Fruit fly (Drosophila melanogaster) whole organism, embryonic: ENCODE measurements around the gene Ubc4.

Source experiments
- Asciz ChIP-seq: fragments of 200-800 bp; sonication (Bioruptor generic); optimal IDR thresholded peaks from 2 replicates; lab custom pipeline; 2017; ENCODE audit warnings: missing biosample characterization, mild to moderate bottlenecking, missing genetic modification characterization, missing genetic modification reagents
- Atf6 ChIP-seq: fragments of 200-800 bp; sonication (Bioruptor generic); IDR thresholded peaks from 2 replicates; pipeline ENCODE4 v1.3.6; 2022; ENCODE audit warnings: missing biosample characterization, missing genetic modification characterization
- BEAF-32 ChIP-seq: fragments of 200-800 bp; sonication (Bioruptor generic); optimal IDR thresholded peaks from 3 replicates; lab custom pipeline; 2017; ENCODE audit warnings: missing biosample characterization, missing genetic modification characterization, mild to moderate bottlenecking, moderate library complexity, missing genetic modification reagents
- CG10274 ChIP-seq: fragments of 200-800 bp; sonication (Bioruptor generic); optimal IDR thresholded peaks from 3 replicates; lab custom pipeline; 2017; ENCODE audit warnings: missing biosample characterization, mild to moderate bottlenecking, missing genetic modification characterization
- CG10321 ChIP-seq: fragments of 200-800 bp; sonication (Bioruptor generic); IDR thresholded peaks from 2 replicates; pipeline ENCODE4 v1.3.6; 2022; ENCODE audit warnings: missing biosample characterization, missing genetic modification characterization
- CG10462 ChIP-seq: fragments of 200-800 bp; sonication (Bioruptor generic); optimal IDR thresholded peaks from 2 replicates; lab custom pipeline; 2016; ENCODE audit warnings: missing biosample characterization, missing genetic modification characterization
- CG1602 ChIP-seq: fragments of 200-800 bp; sonication (Bioruptor generic); optimal IDR thresholded peaks from 3 replicates; lab custom pipeline; 2016; ENCODE audit warnings: missing biosample characterization, missing genetic modification characterization
- CG1603 ChIP-seq: fragments of 200-800 bp; sonication (Bioruptor generic); optimal IDR thresholded peaks from 2 replicates; lab custom pipeline; 2019; ENCODE audit warnings: missing biosample characterization, mild to moderate bottlenecking, missing genetic modification characterization, moderate library complexity
- CG3065 ChIP-seq: fragments of 200-800 bp; sonication (Bioruptor generic); optimal IDR thresholded peaks from 2 replicates; lab custom pipeline; 2016; ENCODE audit warnings: missing biosample characterization, missing genetic modification characterization
- CG3163 ChIP-seq: fragments of 200-800 bp; sonication (Bioruptor generic); optimal IDR thresholded peaks from 3 replicates; lab custom pipeline; 2016; ENCODE audit warnings: missing biosample characterization, missing genetic modification characterization
- CG7357 ChIP-seq: fragments of 200-800 bp; sonication (Bioruptor generic); IDR thresholded peaks from 3 replicates; pipeline ENCODE4 v1.3.6; 2022; ENCODE audit warnings: missing biosample characterization, missing genetic modification characterization
- CG7987 ChIP-seq: fragments of 200-800 bp; sonication (Bioruptor generic); optimal IDR thresholded peaks from 2 replicates; lab custom pipeline; 2018; ENCODE audit warnings: missing biosample characterization, mild to moderate bottlenecking, missing genetic modification characterization, moderate library complexity
- CkIIα-i1 ChIP-seq: fragments of 200-800 bp; sonication (Bioruptor generic); IDR thresholded peaks from 2 replicates; pipeline ENCODE4 v1.3.6; 2022; ENCODE audit warnings: missing biosample characterization, missing genetic modification characterization
- D19A ChIP-seq: fragments of 200-800 bp; optimal IDR thresholded peaks from 3 replicates; lab custom pipeline; 2019; ENCODE audit warnings: missing biosample characterization, mild to moderate bottlenecking, missing genetic modification characterization, moderate library complexity
- Dfd ChIP-seq, 2 experiments: fragments of >200 bp; optimal IDR thresholded peaks; 2 replicates each; lab custom pipeline; 2017; ENCODE audit warnings: missing biosample characterization in 2 of 2, missing genetic modification characterization in 2 of 2
- Elba2 ChIP-seq: fragments of 200-800 bp; sonication (Bioruptor generic); optimal IDR thresholded peaks from 3 replicates; lab custom pipeline; 2016; ENCODE audit warnings: missing biosample characterization, missing genetic modification characterization
- Fer2 ChIP-seq: fragments of 200-800 bp; sonication (Bioruptor generic); optimal IDR thresholded peaks from 2 replicates; lab custom pipeline; 2018; ENCODE audit warnings: missing biosample characterization, mild to moderate bottlenecking, missing genetic modification characterization, moderate library complexity
- GATAe ChIP-seq: fragments of 200-800 bp; sonication (Bioruptor generic); conservative IDR thresholded peaks from 2 replicates; pipeline ENCODE4 v1.3.6; 2022; ENCODE audit warnings: missing biosample characterization, missing genetic modification characterization
- H15 ChIP-seq: fragments of 200-800 bp; sonication (Bioruptor generic); IDR thresholded peaks from 3 replicates; pipeline ENCODE4 v1.3.6; 2022; ENCODE audit warnings: missing biosample characterization, missing genetic modification characterization
- Hr78 ChIP-seq, 2 experiments: fragments of 200-800 bp in 1 of 2; fragments of >200 bp in 1 of 2; sonication (Bioruptor generic) in 1 of 2; optimal IDR thresholded peaks; 2 replicates each; lab custom pipeline; 2017 to 2019; ENCODE audit warnings: missing biosample characterization in 2 of 2, missing genetic modification characterization in 2 of 2, mild to moderate bottlenecking in 1 of 2, moderate library complexity in 1 of 2
- NC2β ChIP-seq: fragments of 200-800 bp; sonication (Bioruptor generic); optimal IDR thresholded peaks from 2 replicates; lab custom pipeline; 2016; ENCODE audit warnings: missing biosample characterization, missing genetic modification characterization
- Optix ChIP-seq: fragments of 200-800 bp; sonication (Bioruptor generic); IDR thresholded peaks from 3 replicates; pipeline ENCODE4 v1.3.6; 2022; ENCODE audit warnings: missing biosample characterization, missing genetic modification characterization
- Ptx1 ChIP-seq: fragments of 200-800 bp; sonication (Bioruptor generic); IDR thresholded peaks from 2 replicates; pipeline ENCODE4 v1.3.6; 2022; ENCODE audit warnings: missing biosample characterization, missing genetic modification characterization
- Side ChIP-seq: fragments of 200-800 bp; sonication (Bioruptor generic); optimal IDR thresholded peaks from 2 replicates; lab custom pipeline; 2016; ENCODE audit warnings: missing biosample characterization, missing genetic modification characterization
- Vsx1 ChIP-seq: fragments of 200-800 bp; sonication (Bioruptor generic); optimal IDR thresholded peaks from 2 replicates; lab custom pipeline; 2017; ENCODE audit warnings: missing biosample characterization, mild to moderate bottlenecking, missing genetic modification characterization, missing genetic modification reagents
- ap ChIP-seq: fragments of 200-800 bp; sonication (Bioruptor generic); IDR thresholded peaks from 2 replicates; pipeline ENCODE4 v1.3.6; 2022; ENCODE audit warnings: missing biosample characterization, missing genetic modification characterization
- bab2 ChIP-seq: fragments of 200-800 bp; sonication (Bioruptor generic); optimal IDR thresholded peaks from 2 replicates; lab custom pipeline; 2016; ENCODE audit warnings: missing biosample characterization, missing genetic modification characterization
- crol ChIP-seq: fragments of 200-800 bp; sonication (Bioruptor generic); IDR thresholded peaks from 2 replicates; pipeline ENCODE4 v1.3.6; 2022; ENCODE audit warnings: missing biosample characterization, missing genetic modification characterization
- dimm ChIP-seq: fragments of 200-800 bp; sonication (Bioruptor generic); IDR thresholded peaks from 2 replicates; pipeline ENCODE4 v1.3.6; 2022; ENCODE audit warnings: missing biosample characterization, missing genetic modification characterization
- exex ChIP-seq: fragments of 200-800 bp; sonication (Bioruptor generic); optimal IDR thresholded peaks from 4 replicates; lab custom pipeline; 2018; ENCODE audit warnings: missing biosample characterization, mild to moderate bottlenecking, missing genetic modification characterization, moderate library complexity
- fd64A ChIP-seq: fragments of 200-800 bp; sonication (Bioruptor generic); optimal IDR thresholded peaks from 3 replicates; lab custom pipeline; 2018; ENCODE audit warnings: missing biosample characterization, mild to moderate bottlenecking, missing genetic modification characterization
- kay ChIP-seq: fragments of 200-800 bp; sonication (Bioruptor generic); optimal IDR thresholded peaks from 2 replicates; lab custom pipeline; 2016; ENCODE audit warnings: missing biosample characterization, missing genetic modification characterization
- mirr ChIP-seq: fragments of 200-800 bp; sonication (Bioruptor generic); optimal IDR thresholded peaks from 3 replicates; lab custom pipeline; 2018; ENCODE audit warnings: missing biosample characterization, mild to moderate bottlenecking, missing genetic modification characterization
- ro ChIP-seq: fragments of 200-800 bp; sonication (Bioruptor generic); IDR thresholded peaks from 2 replicates; pipeline ENCODE4 v1.3.6; 2022; ENCODE audit warnings: missing biosample characterization, missing genetic modification characterization
- row ChIP-seq: fragments of 200-800 bp; sonication (Bioruptor generic); IDR thresholded peaks from 3 replicates; pipeline ENCODE4 v1.3.6; 2022; ENCODE audit warnings: missing biosample characterization, missing genetic modification characterization
- sd ChIP-seq: fragments of 200-800 bp; sonication (Bioruptor generic); optimal IDR thresholded peaks from 3 replicates; lab custom pipeline; 2018; ENCODE audit warnings: missing biosample characterization, mild to moderate bottlenecking, missing genetic modification characterization, moderate library complexity
- sens ChIP-seq: fragments of 200-800 bp; sonication (Bioruptor generic); peaks from one replicate; lab custom pipeline; 2016; ENCODE audit warnings: missing biosample characterization, missing genetic modification characterization
- so ChIP-seq: fragments of 200-800 bp; sonication (Bioruptor generic); IDR thresholded peaks from 3 replicates; pipeline ENCODE4 v1.3.6; 2022; ENCODE audit warnings: missing biosample characterization, missing genetic modification characterization
- sug ChIP-seq: fragments of 200-800 bp; optimal IDR thresholded peaks from 2 replicates; lab custom pipeline; 2019; ENCODE audit warnings: missing biosample characterization, mild to moderate bottlenecking, missing genetic modification characterization, moderate library complexity
- ttk ChIP-seq: fragments of 200-800 bp; sonication (Bioruptor generic); IDR thresholded peaks from 2 replicates; pipeline ENCODE4 v2.1.2; 2022; ENCODE audit warnings: missing biosample characterization, missing genetic modification characterization
- tx ChIP-seq: fragments of 200-800 bp; sonication (Bioruptor generic); optimal IDR thresholded peaks from 2 replicates; lab custom pipeline; 2016; ENCODE audit warnings: missing biosample characterization, missing genetic modification characterization

The Ubc4 gene

DNA sequence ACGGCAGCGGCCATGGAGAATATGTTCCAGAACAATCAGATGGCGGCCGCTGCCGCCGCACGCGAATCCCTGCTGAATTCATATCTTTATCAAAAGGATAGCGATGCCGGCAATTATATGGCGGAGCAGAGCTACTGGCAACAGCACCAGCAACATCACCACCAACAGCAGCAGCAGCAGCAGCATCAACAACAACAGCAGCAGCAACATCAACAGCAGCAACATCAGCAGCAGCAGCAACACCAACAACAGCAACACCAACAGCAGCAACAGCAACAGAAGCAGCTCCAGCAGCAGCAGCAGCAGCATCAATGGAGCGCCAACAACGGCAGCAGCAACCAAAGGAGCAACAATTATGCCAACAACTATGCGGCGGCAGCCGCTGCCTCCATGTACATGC, 10.7 kb downstream of the Ubc4 start:
- TF ChIP-seq CG7357 (GFP tag; lab: Robert Waterston, UW) (no peak), fd64A (GFP tag; lab: Kevin White, UChicago) (no peak), dimm (GFP tag; lab: Robert Waterston, UW) (0 out of 2 replicates have a peak, but pooled peaks have one; percentile 21), CG7987 (no peak), CG3065 (no peak), Dfd (GFP tag; optimal IDR thresholded peaks at IDR 0.05; lab: Kevin White, UChicago) (peak in 1 of 2 experiments; percentile 93)

DNA sequence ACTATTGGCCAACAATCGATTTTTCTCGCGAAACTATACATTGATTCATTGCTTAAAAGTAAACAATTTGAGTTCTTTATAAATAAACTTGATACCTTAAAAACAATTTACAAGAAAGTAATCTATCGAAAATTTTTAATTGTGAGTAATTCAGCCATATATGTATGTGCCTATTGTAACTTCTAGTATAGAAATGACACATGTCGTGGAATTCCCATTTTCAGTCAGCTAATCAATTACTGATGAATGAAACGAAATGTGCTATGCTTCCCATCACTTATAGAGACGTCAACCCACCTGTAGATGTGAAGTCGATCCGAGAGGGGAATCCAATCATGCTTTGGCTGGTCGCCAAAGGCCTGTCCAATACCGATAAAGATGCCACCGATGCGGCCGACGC, 13.1 kb downstream of the Ubc4 start:
- TF ChIP-seq Elba2 (GFP tag; lab: Kevin White, UChicago) (no peak), ap (GFP tag; lab: Robert Waterston, UW) (no peak), NC2β (GFP tag; lab: Kevin White, UChicago) (no peak)

DNA sequence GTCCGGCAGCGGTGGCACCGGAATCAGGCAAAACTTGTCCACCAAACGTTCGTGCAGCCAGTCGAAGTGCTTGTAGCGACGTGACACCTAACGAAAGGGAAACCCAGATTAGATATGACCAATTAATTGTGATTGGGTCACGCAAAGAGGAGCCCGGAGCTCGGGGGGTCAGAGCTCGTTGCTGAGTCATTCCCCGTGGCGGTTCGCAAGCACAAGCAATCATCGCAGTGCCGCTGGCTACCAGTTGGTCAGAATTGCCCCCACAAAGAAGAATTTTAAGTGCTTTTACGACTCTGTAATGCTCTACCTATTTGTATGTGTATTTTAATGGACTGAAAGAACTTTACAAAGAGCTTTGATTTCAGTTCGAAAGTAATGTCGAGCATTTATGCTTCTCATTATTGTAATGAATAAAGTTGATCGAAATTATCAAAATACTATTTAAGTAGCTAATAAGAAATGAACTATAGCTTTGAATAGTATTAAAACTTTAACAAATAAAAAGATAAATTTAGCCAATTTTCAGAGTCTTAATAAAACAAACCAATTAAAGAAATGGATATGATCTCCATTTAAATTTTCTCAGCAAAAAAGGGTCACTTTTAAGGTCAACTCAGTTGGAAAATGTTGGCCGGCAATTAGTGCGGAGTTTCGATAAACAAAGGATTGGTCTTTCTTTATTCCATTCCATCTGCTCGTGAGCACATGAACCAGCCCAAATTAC, 14.1 kb downstream of the Ubc4 start:
- TF ChIP-seq sens (GFP tag; lab: Kevin White, UChicago) (peak; percentile 66), Ptx1 (GFP tag; lab: Robert Waterston, UW) (no peak), ttk (GFP tag; lab: Robert Waterston, UW) (no peak), kay (GFP tag; lab: Kevin White, UChicago) (peak; percentile 7), sd (tag; lab: Kevin White, UChicago) (peak; percentile 1), CG10274 (peak; percentile 35), sug (tag; lab: Kevin White, UChicago) (peak; percentile 63), Fer2 (no peak), Asciz (GFP tag; lab: Kevin White, UChicago) (no peak), CG3163 (no peak), crol (GFP tag; lab: Robert Waterston, UW) (peak; percentile 46; the same call in 1 of the 2 replicates), ro (GFP tag; lab: Robert Waterston, UW) (no peak), Hr78 (GFP tag; optimal IDR thresholded peaks at IDR 0.05; lab: Kevin White, UChicago) (peak in 1 of 2 experiments; percentile 89), CkIIα-i1 (GFP tag; lab: Robert Waterston, UW) (no peak), CG1603 (no peak), GATAe (GFP tag; lab: Robert Waterston, UW) (peak; percentile 26; the same call in 1 of the 2 replicates), D19A (tag; lab: Kevin White, UChicago) (peak; percentile 71), Atf6 (GFP tag; lab: Robert Waterston, UW) (no peak), Optix (GFP tag; lab: Robert Waterston, UW) (no peak), Side (GFP tag; lab: Kevin White, UChicago) (no peak), row (GFP tag; lab: Robert Waterston, UW) (peak; percentile 45), CG10462 (GFP tag; lab: Kevin White, UChicago) (no peak), CG10321 (GFP tag; lab: Robert Waterston, UW) (no peak), so (GFP tag; lab: Robert Waterston, UW) (no peak), Vsx1 (GFP tag; lab: Kevin White, UChicago) (no peak), tx (no peak), bab2 (no peak), mirr (GFP tag; lab: Kevin White, UChicago) (peak; percentile 2), H15 (GFP tag; lab: Robert Waterston, UW) (no peak), BEAF-32 (GFP tag; lab: Kevin White, UChicago) (no peak), exex (tag; lab: Kevin White, UChicago) (peak; percentile 31), CG1602 (GFP tag; lab: Kevin White, UChicago) (no peak)
